Fruit fly (Drosophila melanogaster): ENCODE results near the gene CG13926.

Gene CG13926

DNA sequence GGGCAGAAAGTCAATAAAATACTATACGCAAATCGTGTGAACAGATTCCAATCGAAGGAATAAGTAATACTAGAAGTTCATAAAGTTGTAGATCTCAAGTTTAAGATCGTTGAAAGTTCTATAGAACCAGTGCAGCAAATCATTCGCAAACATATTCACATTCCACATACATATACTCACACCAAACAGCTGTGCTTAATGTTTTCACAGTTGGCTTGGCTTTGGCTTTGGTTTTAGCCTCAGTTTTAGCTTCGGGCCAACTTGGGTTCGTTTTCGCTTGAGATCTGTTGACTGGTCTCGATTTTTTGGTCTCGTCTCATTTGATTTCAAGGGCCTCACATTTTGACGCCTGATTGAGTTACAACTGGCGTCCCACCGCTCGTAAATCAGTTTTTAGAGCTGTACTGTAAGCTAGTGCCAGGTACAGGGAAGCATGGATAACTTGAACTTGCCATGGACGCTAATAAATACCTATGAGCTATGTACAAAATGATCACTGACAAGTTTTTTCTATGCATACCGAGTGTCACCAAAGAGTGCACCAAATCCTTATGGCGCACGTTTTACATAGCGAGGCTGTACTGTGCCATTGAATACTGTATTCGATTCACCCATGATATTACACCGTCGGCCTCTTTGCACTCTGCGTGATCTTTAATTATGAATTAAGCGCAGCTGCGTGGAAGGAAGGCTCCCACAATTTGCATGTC is 30.7 kb downstream of the CG13926 start (continued):
- TF ChIP-seq shn (GFP tag; optimal IDR thresholded peaks at IDR 0.05): peak; percentile 71
- TF ChIP-seq CG2116 (GFP tag; optimal IDR thresholded peaks at IDR 0.05): peak; percentile 9
- TF ChIP-seq CG1233 (GFP tag; optimal IDR thresholded peaks at IDR 0.05): peak; percentile 74
- 0 out of 3 replicates have a peak, but pooled peaks have one; percentile 43 for TF ChIP-seq ase (GFP tag; IDR thresholded peaks at IDR 0.05)
- TF ChIP-seq C15 (GFP tag; IDR thresholded peaks at IDR 0.05): peak; percentile 56; the same call in 1 of the 3 replicates
- peak; percentile 83 for TF ChIP-seq ci (GFP tag; IDR thresholded peaks at IDR 0.05)
- TF ChIP-seq row (GFP tag; IDR thresholded peaks at IDR 0.05): peak; percentile 90
- peak; percentile 82 for TF ChIP-seq CG9215 (GFP tag; IDR thresholded peaks at IDR 0.05)
- peak; percentile 12 for TF ChIP-seq CG17186 (GFP tag; optimal IDR thresholded peaks at IDR 0.05)
- TF ChIP-seq CG17568 (GFP tag; optimal IDR thresholded peaks at IDR 0.05): no peak
- no peak for TF ChIP-seq Trl (optimal IDR thresholded peaks at IDR 0.05)
- peak; percentile 88 for TF ChIP-seq Trl (GFP tag; optimal IDR thresholded peaks at IDR 0.05)
- peak; percentile 93 for TF ChIP-seq Ada2b (GFP tag; IDR thresholded peaks at IDR 0.05)
- TF ChIP-seq CG1792 (GFP tag; optimal IDR thresholded peaks at IDR 0.05): peak; percentile 88
- peak; percentile 48 for TF ChIP-seq Sry-δ (GFP tag; optimal IDR thresholded peaks at IDR 0.05)
- TF ChIP-seq GATAe (GFP tag; conservative IDR thresholded peaks at IDR 0.05): peak; percentile 64; the same call in 1 of the 2 replicates
- peak; percentile 65; the same call in 2 of the 3 replicates for TF ChIP-seq jigr1 (GFP tag; IDR thresholded peaks at IDR 0.05)
- peak; percentile 90 for TF ChIP-seq Aef1 (GFP tag; IDR thresholded peaks at IDR 0.05)
- TF ChIP-seq CG7357 (GFP tag; IDR thresholded peaks at IDR 0.05): peak; percentile 72
- TF ChIP-seq wdn (GFP tag; IDR thresholded peaks at IDR 0.05): peak; percentile 77
- TF ChIP-seq CG4820 (GFP tag; optimal IDR thresholded peaks at IDR 0.05): peak; percentile 84
- peak; percentile 23 for TF ChIP-seq gsb-n (tag; optimal IDR thresholded peaks at IDR 0.05)
- TF ChIP-seq Elba2 (GFP tag; optimal IDR thresholded peaks at IDR 0.05): no peak
- TF ChIP-seq inv (GFP tag; IDR thresholded peaks at IDR 0.05; ENCODE audit: partially characterized antibody): no peak
- TF ChIP-seq emc (GFP tag; optimal IDR thresholded peaks at IDR 0.05): peak; percentile 65
- peak; percentile 50; the same call in 1 of the 2 replicates for TF ChIP-seq sens-2 (GFP tag; IDR thresholded peaks at IDR 0.05)
- TF ChIP-seq CG11696 (GFP tag; IDR thresholded peaks at IDR 0.05): peak; percentile 76
- no peak for TF ChIP-seq CG6791 (GFP tag; IDR thresholded peaks at IDR 0.05; ENCODE audit: partially characterized antibody)
- peak; percentile 75 for TF ChIP-seq pho (GFP tag; optimal IDR thresholded peaks at IDR 0.05)
- peak; percentile 27 for TF ChIP-seq CG18011 (GFP tag; optimal IDR thresholded peaks at IDR 0.05)
- peak; percentile 80 for TF ChIP-seq fd96Cb (tag; optimal IDR thresholded peaks at IDR 0.05)
- peak; percentile 92 for TF ChIP-seq ind (GFP tag; optimal IDR thresholded peaks at IDR 0.05)
- peak; percentile 62 for TF ChIP-seq sug (tag; optimal IDR thresholded peaks at IDR 0.05)
- TF ChIP-seq Eip74EF (GFP tag; optimal IDR thresholded peaks at IDR 0.05): peak in 1 of 2 experiments; percentile 35
- peak; percentile 45 for TF ChIP-seq Deaf1 (tag; optimal IDR thresholded peaks at IDR 0.05)
- peak; percentile 43 for TF ChIP-seq CG12744 (GFP tag; optimal IDR thresholded peaks at IDR 0.05)
- peak; percentile 72; the same call in 2 of the 3 replicates for TF ChIP-seq z (GFP tag; IDR thresholded peaks at IDR 0.05)
- TF ChIP-seq CkIIα-i1 (GFP tag; IDR thresholded peaks at IDR 0.05): peak; percentile 81
- peak; percentile 78; the same call in 2 of the 3 replicates for TF ChIP-seq Optix (GFP tag; IDR thresholded peaks at IDR 0.05)
- TF ChIP-seq CG11093 (GFP tag; IDR thresholded peaks at IDR 0.05): peak; percentile 69
- TF ChIP-seq gem (tag; optimal IDR thresholded peaks at IDR 0.05): peak; percentile 82
- no peak for TF ChIP-seq kni (GFP tag; optimal IDR thresholded peaks at IDR 0.05)
- peak; percentile 84 for TF ChIP-seq CG3726 (GFP tag; IDR thresholded peaks at IDR 0.05)
- peak; percentile 38 for TF ChIP-seq CG8089 (GFP tag; optimal IDR thresholded peaks at IDR 0.05)
- TF ChIP-seq HLH4C (GFP tag; IDR thresholded peaks at IDR 0.05; ENCODE audit: partially characterized antibody): no peak
- no peak for TF ChIP-seq hbn (GFP tag; IDR thresholded peaks at IDR 0.05; ENCODE audit: partially characterized antibody)
- peak; percentile 80 for TF ChIP-seq stc (GFP tag; IDR thresholded peaks at IDR 0.05)
- peak; percentile 39 for TF ChIP-seq CG7928 (GFP tag; optimal IDR thresholded peaks at IDR 0.05)
- peak; percentile 64 for TF ChIP-seq zen (tag; optimal IDR thresholded peaks at IDR 0.05)
- TF ChIP-seq tio (GFP tag; optimal IDR thresholded peaks at IDR 0.05): peak; percentile 51
